Worm (Caenorhabditis elegans): Measurements from ENCODE around the gene M57.2.

ce11 chrIV:3531535-3531934 lies 4.4 kb downstream of the M57.2 start:
- TF ChIP-seq pax-3 (tag; optimal IDR thresholded peaks at IDR 0.05) (no peak), ama-1 (optimal IDR thresholded peaks at IDR 0.05) (no peak), ztf-4 (tag; optimal IDR thresholded peaks at IDR 0.05) (no peak), mdl-1 (tag; optimal IDR thresholded peaks at IDR 0.05) (no peak), ceh-90 (tag; optimal IDR thresholded peaks at IDR 0.05) (no peak), fkh-10 (GFP tag; optimal IDR thresholded peaks at IDR 0.05) (no peak), unc-98 (GFP tag; IDR thresholded peaks at IDR 0.05) (no peak), lin-15B (tag; optimal IDR thresholded peaks at IDR 0.05) (no peak), ceh-82 (tag; optimal IDR thresholded peaks at IDR 0.05) (no peak), nhr-90 (tag; optimal IDR thresholded peaks at IDR 0.05; ENCODE audit: poor library complexity) (no peak), alr-1 (tag; optimal IDR thresholded peaks at IDR 0.05; ENCODE audit: borderline replicate concordance) (no peak), tlp-1 (tag; optimal IDR thresholded peaks at IDR 0.05) (no peak), efl-1 (optimal IDR thresholded peaks at IDR 0.05) (no peak), efl-1 (GFP tag; optimal IDR thresholded peaks at IDR 0.05 in 1 of 2) (no peak), unc-62 (GFP tag; optimal IDR thresholded peaks at IDR 0.05) (no peak)

Data from whole organism, L1 larva.